Worm (Caenorhabditis elegans) whole organism, L3 larva: ENCODE data around the gene C29F9.9.

Experiments
- R02D3.7 ChIP-seq: fragments of 150-350 bp; optimal IDR thresholded peaks from 2 replicates; lab custom pipeline; 2014; ENCODE audit warnings: missing biosample characterization, missing genetic modification characterization
- ZK546.5 ChIP-seq: sonication (generic microtip); optimal IDR thresholded peaks from 2 replicates; lab custom pipeline; 2017; ENCODE audit warnings: missing biosample characterization, missing genetic modification characterization
- aly-2 ChIP-seq: fragments of 150-350 bp; optimal IDR thresholded peaks from 2 replicates; lab custom pipeline; 2014; ENCODE audit warnings: missing biosample characterization, missing genetic modification characterization
- ama-1 ChIP-seq: fragments of 150-350 bp; optimal IDR thresholded peaks from 2 replicates; lab custom pipeline; 2018
- ceh-16 ChIP-seq: sonication (generic microtip); optimal IDR thresholded peaks from 2 replicates; lab custom pipeline; 2017; ENCODE audit warnings: missing biosample characterization, missing genetic modification characterization
- ceh-28 ChIP-seq: fragments of 150-350 bp; optimal IDR thresholded peaks from 2 replicates; lab custom pipeline; 2014; ENCODE audit warnings: missing biosample characterization, missing genetic modification reagents, missing genetic modification characterization
- ceh-82 ChIP-seq: fragments of 150-350 bp; optimal IDR thresholded peaks from 2 replicates; lab custom pipeline; 2014; ENCODE audit warnings: missing biosample characterization, missing genetic modification characterization
- ceh-9 ChIP-seq: sonication (generic microtip); optimal IDR thresholded peaks from 2 replicates; lab custom pipeline; 2018; ENCODE audit warnings: missing biosample characterization, missing genetic modification characterization
- daf-12 ChIP-seq: fragments of 150-350 bp; optimal IDR thresholded peaks from 2 replicates; lab custom pipeline; 2014; ENCODE audit warnings: missing biosample characterization, missing genetic modification reagents, missing genetic modification characterization
- egl-27 ChIP-seq: sonication (generic microtip); optimal IDR thresholded peaks from 4 replicates; lab custom pipeline; 2017; ENCODE audit warnings: missing biosample characterization, missing genetic modification reagents, missing genetic modification characterization
- egl-5 ChIP-seq: fragments of 150-350 bp; optimal IDR thresholded peaks from 2 replicates; lab custom pipeline; 2017; ENCODE audit warnings: missing biosample characterization, missing genetic modification reagents, missing genetic modification characterization, inconsistent platforms
- elt-1 ChIP-seq: fragments of 150-350 bp; optimal IDR thresholded peaks from 2 replicates; lab custom pipeline; 2014; ENCODE audit warnings: missing biosample characterization, missing genetic modification characterization
- elt-2 ChIP-seq: sonication (generic microtip); optimal IDR thresholded peaks from 2 replicates; lab custom pipeline; 2016; ENCODE audit warnings: missing genetic modification reagents, mild to moderate bottlenecking, missing genetic modification characterization, missing compliant biosample characterization
- elt-3 ChIP-seq, 3 experiments: fragments of 150-350 bp in 1 of 3; sonication (generic microtip) in 2 of 3; optimal IDR thresholded peaks; 2 replicates in 2 of 3; 4 replicates in 1 of 3; lab custom pipeline; 2014 to 2017; ENCODE audit warnings: missing biosample characterization in 3 of 3, missing genetic modification characterization in 3 of 3
- eor-1 ChIP-seq, 2 experiments: fragments of 150-350 bp; optimal IDR thresholded peaks; 2 replicates each; lab custom pipeline; 2014 to 2018; ENCODE audit warnings: missing biosample characterization in 2 of 2, missing genetic modification characterization in 2 of 2
- fkh-10 ChIP-seq: sonication (generic microtip); optimal IDR thresholded peaks from 2 replicates; lab custom pipeline; 2017; ENCODE audit warnings: missing biosample characterization, missing genetic modification reagents, missing genetic modification characterization
- fkh-2 ChIP-seq: fragments of 150-350 bp; optimal IDR thresholded peaks from 2 replicates; lab custom pipeline; 2014; ENCODE audit warnings: missing biosample characterization, missing genetic modification reagents, missing genetic modification characterization
- fos-1 ChIP-seq: fragments of 150-350 bp; optimal IDR thresholded peaks from 2 replicates; lab custom pipeline; 2014; ENCODE audit warnings: missing biosample characterization, missing genetic modification characterization
- hmg-11 ChIP-seq: sonication (generic microtip); optimal IDR thresholded peaks from 2 replicates; lab custom pipeline; 2016; ENCODE audit warnings: missing genetic modification characterization, missing compliant biosample characterization
- jun-1 ChIP-seq: fragments of 150-350 bp; optimal IDR thresholded peaks from 2 replicates; lab custom pipeline; 2014; ENCODE audit warnings: missing biosample characterization, missing genetic modification reagents, missing genetic modification characterization
- lin-15B ChIP-seq: fragments of 150-350 bp; optimal IDR thresholded peaks from 2 replicates; lab custom pipeline; 2014; ENCODE audit warnings: missing biosample characterization, missing genetic modification characterization
- lin-39 ChIP-seq: fragments of 150-350 bp; optimal IDR thresholded peaks from 2 replicates; lab custom pipeline; 2018; ENCODE audit warnings: missing biosample characterization, missing genetic modification reagents, missing genetic modification characterization
- lsy-12 ChIP-seq: sonication (generic microtip); optimal IDR thresholded peaks from 2 replicates; lab custom pipeline; 2016; ENCODE audit warnings: mild to moderate bottlenecking, missing genetic modification characterization, missing compliant biosample characterization
- mdl-1 ChIP-seq: fragments of 150-350 bp; optimal IDR thresholded peaks from 2 replicates; lab custom pipeline; 2014; ENCODE audit warnings: missing biosample characterization, missing genetic modification characterization
- mml-1 ChIP-seq: fragments of 150-350 bp; sonication (generic microtip); optimal IDR thresholded peaks from 3 replicates; lab custom pipeline; 2014; ENCODE audit warnings: missing biosample characterization, missing genetic modification characterization
- nfya-1 ChIP-seq: sonication (generic microtip); optimal IDR thresholded peaks from 2 replicates; lab custom pipeline; 2017; ENCODE audit warnings: missing genetic modification characterization, mild to moderate bottlenecking, missing compliant biosample characterization, antibody characterized with exemption, moderate library complexity; ENCODE audit not compliant: insufficient read depth
- nhr-11 ChIP-seq: fragments of 150-350 bp; optimal IDR thresholded peaks from 2 replicates; lab custom pipeline; 2014; ENCODE audit warnings: missing biosample characterization, missing genetic modification characterization
- nhr-12 ChIP-seq: fragments of 150-350 bp; optimal IDR thresholded peaks from 2 replicates; lab custom pipeline; 2014; ENCODE audit warnings: missing biosample characterization, missing genetic modification characterization
- nhr-23 ChIP-seq: fragments of 150-350 bp; optimal IDR thresholded peaks from 2 replicates; lab custom pipeline; 2014; ENCODE audit warnings: missing biosample characterization, missing genetic modification reagents, missing genetic modification characterization
- nhr-237 ChIP-seq: fragments of 150-350 bp; optimal IDR thresholded peaks from 2 replicates; lab custom pipeline; 2014; ENCODE audit warnings: missing biosample characterization, missing genetic modification characterization
- nhr-25 ChIP-seq: sonication (generic microtip); optimal IDR thresholded peaks from 2 replicates; lab custom pipeline; 2017; ENCODE audit warnings: missing biosample characterization, missing genetic modification characterization
- nhr-28 ChIP-seq: fragments of 150-350 bp; optimal IDR thresholded peaks from 2 replicates; lab custom pipeline; 2014; ENCODE audit warnings: missing biosample characterization, missing genetic modification characterization
- nhr-43 ChIP-seq: sonication (generic microtip); optimal IDR thresholded peaks from 2 replicates; lab custom pipeline; 2016; ENCODE audit warnings: mild to moderate bottlenecking, missing genetic modification characterization, missing compliant biosample characterization; ENCODE audit not compliant: poor library complexity, severe bottlenecking
- nhr-67 ChIP-seq: fragments of 150-350 bp; optimal IDR thresholded peaks from 2 replicates; lab custom pipeline; 2014; ENCODE audit warnings: missing biosample characterization, missing genetic modification characterization
- nhr-76 ChIP-seq: fragments of 150-350 bp; sonication (generic microtip); optimal IDR thresholded peaks from 5 replicates; lab custom pipeline; 2014; ENCODE audit warnings: missing biosample characterization, missing genetic modification characterization
- nhr-77 ChIP-seq: fragments of 150-350 bp; optimal IDR thresholded peaks from 2 replicates; lab custom pipeline; 2014; ENCODE audit warnings: missing biosample characterization, missing genetic modification characterization
- pha-4 ChIP-seq: fragments of 150-350 bp; optimal IDR thresholded peaks from 2 replicates; lab custom pipeline; 2014; ENCODE audit warnings: missing biosample characterization, missing genetic modification reagents, missing genetic modification characterization
- pqm-1 ChIP-seq: fragments of 150-350 bp; optimal IDR thresholded peaks from 2 replicates; lab custom pipeline; 2017; ENCODE audit warnings: missing biosample characterization, missing genetic modification characterization, inconsistent platforms
- sea-2 ChIP-seq: fragments of 150-350 bp; sonication (generic microtip); optimal IDR thresholded peaks from 4 replicates; lab custom pipeline; 2014; ENCODE audit warnings: missing biosample characterization, missing genetic modification reagents, missing genetic modification characterization
- skn-1 ChIP-seq: fragments of 150-350 bp; optimal IDR thresholded peaks from 2 replicates; lab custom pipeline; 2014; ENCODE audit warnings: missing biosample characterization, missing genetic modification characterization
- snpc-4 ChIP-seq: fragments of 150-350 bp; optimal IDR thresholded peaks from 2 replicates; lab custom pipeline; 2014; ENCODE audit warnings: missing biosample characterization, missing genetic modification characterization
- tbx-2 ChIP-seq: sonication (generic microtip); optimal IDR thresholded peaks from 2 replicates; lab custom pipeline; 2016; ENCODE audit warnings: mild to moderate bottlenecking, missing genetic modification characterization, missing compliant biosample characterization
- unc-39 ChIP-seq: sonication (generic microtip); optimal IDR thresholded peaks from 4 replicates; lab custom pipeline; 2017; ENCODE audit warnings: missing biosample characterization, missing genetic modification characterization
- unc-62 ChIP-seq: fragments of 150-350 bp; sonication (generic microtip); optimal IDR thresholded peaks from 4 replicates; lab custom pipeline; 2014; ENCODE audit warnings: missing biosample characterization, missing genetic modification reagents, missing genetic modification characterization
- zag-1 ChIP-seq: fragments of 150-350 bp; optimal IDR thresholded peaks from 2 replicates; lab custom pipeline; 2014; ENCODE audit warnings: missing biosample characterization, missing genetic modification characterization
- ztf-11 ChIP-seq: fragments of 150-350 bp; optimal IDR thresholded peaks from 2 replicates; lab custom pipeline; 2014; ENCODE audit warnings: missing biosample characterization, missing genetic modification characterization
- ztf-4 ChIP-seq: fragments of 150-350 bp; optimal IDR thresholded peaks from 2 replicates; lab custom pipeline; 2014; ENCODE audit warnings: missing biosample characterization, missing genetic modification characterization

Gene C29F9.9

DNA sequence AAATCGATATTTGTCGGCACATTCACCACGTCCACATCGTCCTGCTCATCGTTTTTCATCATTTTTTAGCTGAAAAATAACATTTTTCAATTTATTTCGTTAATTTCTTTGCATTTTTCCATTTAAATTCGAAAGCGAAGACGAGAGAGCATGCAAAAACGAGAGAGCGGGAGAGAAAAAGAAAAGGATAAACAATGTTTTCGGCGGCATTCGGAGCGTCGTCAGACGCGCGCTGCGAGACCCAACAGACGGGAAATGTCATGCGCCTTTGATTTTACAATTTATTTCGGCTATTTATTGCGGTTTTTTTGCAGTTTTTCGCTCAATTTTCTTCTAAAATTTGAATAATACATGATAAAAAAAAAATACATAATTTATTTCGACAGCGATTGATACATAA is 12.4 kb downstream of the C29F9.9 start, which contains the start of gene attf-3:
attf-3 (minus strand) TSS at position 69 of the 400 bp plus-strand sequence.
- TF ChIP-seq nhr-67 (tag; lab: Kevin White, UChicago) (no peak), ztf-4 (tag; lab: Kevin White, UChicago) (no peak), nhr-25 (tag; lab: Kevin White, UChicago) (peak; percentile 17), ceh-16 (tag; lab: Kevin White, UChicago) (no peak), nhr-43 (tag; lab: Kevin White, UChicago) (no peak), tbx-2 (tag; lab: Kevin White, UChicago) (no peak), lin-15B (tag; lab: Kevin White, UChicago) (peak; percentile 83), elt-2 (tag; lab: Kevin White, UChicago) (peak; percentile 23), R02D3.7 (peak; percentile 64), fkh-2 (tag; lab: Kevin White, UChicago) (peak; percentile 44), ama-1 (lab: Kevin White, UChicago) (no peak), pqm-1 (tag; lab: Kevin White, UChicago) (peak; percentile 43), nhr-11 (tag; lab: Kevin White, UChicago) (no peak), nfya-1 (tag; lab: Kevin White, UChicago) (peak; percentile 82), aly-2 (tag; lab: Kevin White, UChicago) (no peak), nhr-12 (tag; lab: Kevin White, UChicago) (no peak), mml-1 (tag; lab: Kevin White, UChicago) (no peak), skn-1 (no peak), ztf-11 (tag; lab: Kevin White, UChicago) (no peak), snpc-4 (tag; lab: Kevin White, UChicago) (peak; percentile 51), ceh-9 (tag; lab: Kevin White, UChicago) (no peak), elt-3 (tag; optimal IDR thresholded peaks at IDR 0.05; lab: Kevin White, UChicago) (no peak), ceh-82 (tag; lab: Kevin White, UChicago) (no peak), daf-12 (tag; lab: Kevin White, UChicago) (no peak), egl-27 (tag; lab: Kevin White, UChicago) (no peak), nhr-77 (tag; lab: Kevin White, UChicago) (no peak), nhr-23 (tag; lab: Kevin White, UChicago) (peak; percentile 66), hmg-11 (tag; lab: Kevin White, UChicago) (peak; percentile 87), unc-39 (tag; lab: Kevin White, UChicago) (no peak), zag-1 (tag; lab: Kevin White, UChicago) (no peak), sea-2 (GFP tag; lab: Kevin White, UChicago) (no peak), jun-1 (tag; lab: Kevin White, UChicago) (no peak), lin-39 (tag; lab: Kevin White, UChicago) (peak; percentile 66), fos-1 (tag; lab: Kevin White, UChicago) (no peak), ceh-28 (tag; lab: Kevin White, UChicago) (peak; percentile 21), eor-1 (tag; optimal IDR thresholded peaks at IDR 0.05; lab: Kevin White, UChicago) (no peak), elt-1 (tag; lab: Kevin White, UChicago) (no peak), nhr-76 (no peak), pha-4 (tag; lab: Kevin White, UChicago) (peak; percentile 82), unc-62 (GFP tag; lab: Kevin White, UChicago) (no peak), lsy-12 (tag; lab: Kevin White, UChicago) (no peak), nhr-28 (no peak), fkh-10 (GFP tag; lab: Kevin White, UChicago) (peak; percentile 21), nhr-237 (no peak), mdl-1 (tag; lab: Kevin White, UChicago) (no peak), ZK546.5 (no peak), egl-5 (tag; lab: Kevin White, UChicago) (peak; percentile 39)
